Fruit fly (Drosophila melanogaster) whole organism, prepupa: ENCODE measurements around the gene CG13965.
A peak's percentile ranks its signal among the peaks of the same experiment; 100 is the strongest.

Experiments
- Blimp-1 ChIP-seq: fragments of 200-800 bp; sonication (Bioruptor generic); optimal IDR thresholded peaks from 3 replicates; lab custom pipeline; 2017; ENCODE audit warnings: missing biosample characterization, missing genetic modification characterization, mild to moderate bottlenecking, moderate library complexity, missing genetic modification reagents
- CG11762 ChIP-seq: fragments of 200-800 bp; sonication (Bioruptor generic); optimal IDR thresholded peaks from 3 replicates; lab custom pipeline; 2016; ENCODE audit warnings: missing biosample characterization, missing genetic modification characterization; ENCODE audit not compliant: insufficient read depth
- CG15336 ChIP-seq: fragments of 200-800 bp; sonication (Bioruptor generic); IDR thresholded peaks from 2 replicates; pipeline ENCODE4 v1.3.6; 2022; ENCODE audit warnings: missing biosample characterization, missing genetic modification characterization
- CG1621 ChIP-seq: fragments of 200-800 bp; sonication (Bioruptor generic); optimal IDR thresholded peaks from 3 replicates; lab custom pipeline; 2018; ENCODE audit warnings: missing biosample characterization, mild to moderate bottlenecking, missing genetic modification characterization
- CG16779 ChIP-seq: fragments of 200-800 bp; sonication (Bioruptor generic); optimal IDR thresholded peaks from 3 replicates; lab custom pipeline; 2017; ENCODE audit warnings: missing biosample characterization, mild to moderate bottlenecking, missing genetic modification characterization
- CG3032 ChIP-seq: fragments of 200-800 bp; optimal IDR thresholded peaks from 2 replicates; lab custom pipeline; 2019; ENCODE audit warnings: missing biosample characterization, mild to moderate bottlenecking, missing genetic modification characterization, moderate library complexity
- CG31627 ChIP-seq: fragments of 200-800 bp; sonication (Bioruptor generic); optimal IDR thresholded peaks from 3 replicates; lab custom pipeline; 2016; ENCODE audit warnings: missing biosample characterization, missing genetic modification characterization
- CG32006 ChIP-seq: fragments of 200-800 bp; sonication (Bioruptor generic); optimal IDR thresholded peaks from 3 replicates; lab custom pipeline; 2017; ENCODE audit warnings: missing biosample characterization, mild to moderate bottlenecking, missing genetic modification characterization
- CG34406 ChIP-seq: fragments of 200-800 bp; sonication (Bioruptor generic); optimal IDR thresholded peaks from 3 replicates; lab custom pipeline; 2016; ENCODE audit warnings: missing biosample characterization, missing genetic modification characterization
- CG3919 ChIP-seq: fragments of 200-800 bp; sonication (Bioruptor generic); optimal IDR thresholded peaks from 3 replicates; lab custom pipeline; 2016; ENCODE audit warnings: missing biosample characterization, missing genetic modification characterization
- CG4318 ChIP-seq: fragments of 200-800 bp; sonication (Bioruptor generic); optimal IDR thresholded peaks from 3 replicates; lab custom pipeline; 2017; ENCODE audit warnings: missing biosample characterization, mild to moderate bottlenecking, missing genetic modification characterization
- CG6163 ChIP-seq: fragments of 200-800 bp; sonication (Bioruptor generic); IDR thresholded peaks from 3 replicates; pipeline ENCODE4 v1.3.6; 2022; ENCODE audit warnings: missing biosample characterization, missing genetic modification characterization
- CG6792 ChIP-seq: fragments of 200-800 bp; sonication (Bioruptor generic); optimal IDR thresholded peaks from 3 replicates; lab custom pipeline; 2016; ENCODE audit warnings: missing biosample characterization, missing genetic modification characterization
- CG6808 ChIP-seq: fragments of 200-800 bp; sonication (Bioruptor generic); optimal IDR thresholded peaks from 3 replicates; lab custom pipeline; 2017; ENCODE audit warnings: missing biosample characterization, missing genetic modification characterization, mild to moderate bottlenecking, moderate library complexity, missing genetic modification reagents
- CG6854 ChIP-seq: fragments of 200-800 bp; sonication (Bioruptor generic); optimal IDR thresholded peaks from 2 replicates; lab custom pipeline; 2017; ENCODE audit warnings: missing biosample characterization, mild to moderate bottlenecking, missing genetic modification characterization
- CG7368 ChIP-seq: fragments of 200-800 bp; sonication (Bioruptor generic); optimal IDR thresholded peaks from 3 replicates; lab custom pipeline; 2016; ENCODE audit warnings: missing biosample characterization, missing genetic modification characterization
- CG8119 ChIP-seq: fragments of 200-800 bp; sonication (Bioruptor generic); IDR thresholded peaks from 3 replicates; pipeline ENCODE4 v1.3.6; 2022; ENCODE audit warnings: missing biosample characterization, missing genetic modification characterization
- CG8632 ChIP-seq: fragments of 200-800 bp; sonication (Bioruptor generic); optimal IDR thresholded peaks from 3 replicates; lab custom pipeline; 2016; ENCODE audit warnings: missing biosample characterization, missing genetic modification characterization
- CG9139 ChIP-seq: fragments of 200-800 bp; sonication (Bioruptor generic); optimal IDR thresholded peaks from 3 replicates; lab custom pipeline; 2017; ENCODE audit warnings: missing biosample characterization, mild to moderate bottlenecking, missing genetic modification characterization
- Eip78C ChIP-seq: fragments of 200-800 bp; sonication (Bioruptor generic); peaks from one replicate; lab custom pipeline; 2016; ENCODE audit warnings: missing biosample characterization, missing genetic modification characterization
- Eip93F ChIP-seq: fragments of 200-800 bp; sonication (Bioruptor generic); optimal IDR thresholded peaks from 2 replicates; lab custom pipeline; 2016; ENCODE audit warnings: missing biosample characterization, mild to moderate bottlenecking, missing genetic modification characterization
- Ets21C ChIP-seq: fragments of 200-800 bp; sonication (Bioruptor generic); optimal IDR thresholded peaks from 3 replicates; lab custom pipeline; 2016; ENCODE audit warnings: missing biosample characterization, missing genetic modification characterization
- Ets96B ChIP-seq: fragments of 200-800 bp; optimal IDR thresholded peaks from 2 replicates; lab custom pipeline; 2019; ENCODE audit warnings: missing biosample characterization, mild to moderate bottlenecking, missing genetic modification characterization, moderate library complexity
- Gug ChIP-seq: fragments of 200-800 bp; sonication (Bioruptor generic); IDR thresholded peaks from 2 replicates; pipeline ENCODE4 v1.3.6; 2022; ENCODE audit warnings: missing biosample characterization, missing genetic modification characterization
- Hr38 ChIP-seq: sonication (Bioruptor generic); optimal IDR thresholded peaks from 2 replicates; lab custom pipeline; 2016; ENCODE audit warnings: missing biosample characterization, missing genetic modification characterization
- Hr39 ChIP-seq: fragments of 200-800 bp; sonication (Bioruptor generic); optimal IDR thresholded peaks from 2 replicates; lab custom pipeline; 2016; ENCODE audit warnings: missing biosample characterization, missing genetic modification characterization
- Lpt ChIP-seq: fragments of 200-800 bp; sonication (Bioruptor generic); optimal IDR thresholded peaks from 3 replicates; lab custom pipeline; 2016; ENCODE audit warnings: missing biosample characterization, missing genetic modification characterization
- Met ChIP-seq: fragments of 200-800 bp; sonication (Bioruptor generic); optimal IDR thresholded peaks from 3 replicates; lab custom pipeline; 2016; ENCODE audit warnings: missing biosample characterization, missing genetic modification characterization
- Smox ChIP-seq: fragments of 200-800 bp; sonication (Bioruptor generic); optimal IDR thresholded peaks from 3 replicates; lab custom pipeline; 2016; ENCODE audit warnings: missing biosample characterization, missing genetic modification characterization
- Sox102F ChIP-seq: fragments of 200-800 bp; sonication (Bioruptor generic); optimal IDR thresholded peaks from 2 replicates; lab custom pipeline; 2016; ENCODE audit warnings: missing biosample characterization, mild to moderate bottlenecking, missing genetic modification characterization
- Sox14 ChIP-seq: fragments of 200-800 bp; sonication (Bioruptor generic); optimal IDR thresholded peaks from 3 replicates; lab custom pipeline; 2016; ENCODE audit warnings: missing biosample characterization, missing genetic modification characterization
- achi ChIP-seq: fragments of 200-800 bp; sonication (Bioruptor generic); optimal IDR thresholded peaks from 3 replicates; lab custom pipeline; 2016; ENCODE audit warnings: missing biosample characterization, missing genetic modification characterization
- cyc ChIP-seq: fragments of 200-800 bp; sonication (Bioruptor generic); optimal IDR thresholded peaks from 3 replicates; lab custom pipeline; 2016; ENCODE audit warnings: missing biosample characterization, missing genetic modification characterization
- dac ChIP-seq: fragments of 200-800 bp; sonication (Bioruptor generic); optimal IDR thresholded peaks from 2 replicates; lab custom pipeline; 2017; ENCODE audit warnings: missing biosample characterization, mild to moderate bottlenecking, missing genetic modification characterization
- dsx ChIP-seq: fragments of 200-800 bp; optimal IDR thresholded peaks from 3 replicates; lab custom pipeline; 2019; ENCODE audit warnings: missing biosample characterization, mild to moderate bottlenecking, missing genetic modification characterization, moderate library complexity; ENCODE audit not compliant: poor library complexity, severe bottlenecking
- eg ChIP-seq: fragments of 200-800 bp; sonication (Bioruptor generic); IDR thresholded peaks from 3 replicates; pipeline ENCODE4 v1.3.6; 2022; ENCODE audit warnings: missing biosample characterization, missing genetic modification characterization
- fd59A ChIP-seq: fragments of 200-800 bp; sonication (Bioruptor generic); optimal IDR thresholded peaks from 2 replicates; lab custom pipeline; 2017; ENCODE audit warnings: missing biosample characterization, mild to moderate bottlenecking, missing genetic modification characterization, missing genetic modification reagents
- fkh ChIP-seq: fragments of 200-800 bp; sonication (Bioruptor generic); optimal IDR thresholded peaks from 3 replicates; lab custom pipeline; 2017; ENCODE audit warnings: missing biosample characterization, mild to moderate bottlenecking, missing genetic modification characterization, moderate library complexity
- lz ChIP-seq: fragments of 200-800 bp; sonication (Bioruptor generic); optimal IDR thresholded peaks from 3 replicates; lab custom pipeline; 2016; ENCODE audit warnings: missing biosample characterization, missing genetic modification characterization
- net ChIP-seq: fragments of 200-800 bp; sonication (Bioruptor generic); optimal IDR thresholded peaks from 3 replicates; lab custom pipeline; 2016; ENCODE audit warnings: missing biosample characterization, missing genetic modification characterization
- salr ChIP-seq, 2 experiments: fragments of 200-800 bp; sonication (Bioruptor generic); optimal IDR thresholded peaks; 3 replicates each; lab custom pipeline; 2016 to 2018; ENCODE audit warnings: missing biosample characterization in 2 of 2, missing genetic modification characterization in 2 of 2, mild to moderate bottlenecking in 1 of 2
- ss ChIP-seq, 2 experiments: fragments of 200-800 bp; sonication (Bioruptor generic); optimal IDR thresholded peaks; 2 replicates in 1 of 2; 3 replicates in 1 of 2; lab custom pipeline; 2017 to 2018; ENCODE audit warnings: mild to moderate bottlenecking in 2 of 2, missing biosample characterization in 2 of 2, missing genetic modification characterization in 2 of 2, moderate library complexity in 1 of 2
- svp ChIP-seq: fragments of 200-800 bp; sonication (Bioruptor generic); peaks from one replicate; lab custom pipeline; 2016; ENCODE audit warnings: missing biosample characterization, missing genetic modification characterization
- vri ChIP-seq: fragments of 200-800 bp; sonication (Bioruptor generic); optimal IDR thresholded peaks from 3 replicates; lab custom pipeline; 2016; ENCODE audit warnings: missing biosample characterization, mild to moderate bottlenecking, missing genetic modification characterization

Gene CG13965

dm6 chr2L:19935085-19935846 is 26.9 kb downstream of the CG13965 start:
- TF ChIP-seq Ets96B (tag; lab: Kevin White, UChicago) (peak; percentile 19), ss (GFP tag; optimal IDR thresholded peaks at IDR 0.05; lab: Kevin White, UChicago) (peak; percentile 48 to 74), CG3032 (tag; lab: Kevin White, UChicago) (peak; percentile 88), CG8119 (GFP tag; lab: Robert Waterston, UW) (no peak), lz (GFP tag; lab: Kevin White, UChicago) (no peak), Hr38 (GFP tag; lab: Kevin White, UChicago) (no peak), dsx (GFP tag; lab: Kevin White, UChicago) (peak; percentile 44), CG4318 (GFP tag; lab: Kevin White, UChicago) (no peak), salr (GFP tag; optimal IDR thresholded peaks at IDR 0.05; lab: Kevin White, UChicago) (no peak), Hr39 (no peak), Sox102F (no peak), CG6163 (peak; percentile 66; the same call in 2 of the 3 replicates), CG31627 (no peak), CG6854 (GFP tag; lab: Kevin White, UChicago) (peak; percentile 64), svp (peak; percentile 89), Gug (no peak), CG8632 (GFP tag; lab: Kevin White, UChicago) (no peak), net (GFP tag; lab: Kevin White, UChicago) (peak; percentile 38), Blimp-1 (GFP tag; lab: Kevin White, UChicago) (no peak), CG15336 (peak; percentile 48; the same call in 1 of the 2 replicates), fd59A (no peak), CG9139 (peak; percentile 46), CG7368 (GFP tag; lab: Kevin White, UChicago) (peak; percentile 4), achi (GFP tag; lab: Kevin White, UChicago) (peak; percentile 17), Ets21C (no peak), CG3919 (GFP tag; lab: Kevin White, UChicago) (peak; percentile 8), dac (GFP tag; lab: Kevin White, UChicago) (no peak), CG1621 (tag; lab: Kevin White, UChicago) (peak; percentile 62), Eip78C (GFP tag; lab: Kevin White, UChicago) (peak; percentile 59), cyc (GFP tag; lab: Kevin White, UChicago) (no peak), eg (GFP tag; lab: Robert Waterston, UW) (peak; percentile 61; the same call in 1 of the 3 replicates), Met (GFP tag; lab: Kevin White, UChicago) (no peak), CG6792 (no peak), CG11762 (no peak), Eip93F (GFP tag; lab: Kevin White, UChicago) (no peak), CG6808 (GFP tag; lab: Kevin White, UChicago) (peak; percentile 18), Smox (GFP tag; lab: Kevin White, UChicago) (no peak), Lpt (GFP tag; lab: Kevin White, UChicago) (no peak), Sox14 (GFP tag; lab: Kevin White, UChicago) (peak; percentile 3), CG32006 (GFP tag; lab: Kevin White, UChicago) (no peak), CG16779 (peak; percentile 24), fkh (GFP tag; lab: Kevin White, UChicago) (peak; percentile 80), CG34406 (peak; percentile 8), vri (peak; percentile 45)
